Fruit fly (Drosophila melanogaster) whole organism, embryonic: Measurements from ENCODE around the gene bsf.

Source experiments
- Adf1 ChIP-seq: fragments of 200-800 bp; sonication (Bioruptor generic); IDR thresholded peaks from 2 replicates; pipeline ENCODE4 v1.3.6; 2022; ENCODE audit warnings: missing biosample characterization, missing genetic modification characterization
- Aef1 ChIP-seq: fragments of 200-800 bp; sonication (Bioruptor generic); IDR thresholded peaks from 3 replicates; pipeline ENCODE4 v1.3.6; 2022; ENCODE audit warnings: missing biosample characterization, missing genetic modification characterization
- B-H1 ChIP-seq: fragments of 200-800 bp; sonication (Bioruptor generic); IDR thresholded peaks from 3 replicates; pipeline ENCODE4 v1.3.6; 2022; ENCODE audit warnings: missing biosample characterization, missing genetic modification characterization
- CG10431 ChIP-seq: fragments of 200-800 bp; sonication (Bioruptor generic); optimal IDR thresholded peaks from 3 replicates; lab custom pipeline; 2018; ENCODE audit warnings: missing biosample characterization, mild to moderate bottlenecking, missing genetic modification characterization
- CG15601 ChIP-seq: fragments of 200-800 bp; sonication (Bioruptor generic); optimal IDR thresholded peaks from 3 replicates; lab custom pipeline; 2019; ENCODE audit warnings: missing biosample characterization, mild to moderate bottlenecking, missing genetic modification characterization, moderate library complexity
- CG15696 ChIP-seq: fragments of 200-800 bp; sonication (Bioruptor generic); optimal IDR thresholded peaks from 2 replicates; lab custom pipeline; 2019; ENCODE audit warnings: missing biosample characterization, mild to moderate bottlenecking, missing genetic modification characterization, moderate library complexity
- CG1603 ChIP-seq: fragments of 200-800 bp; sonication (Bioruptor generic); optimal IDR thresholded peaks from 2 replicates; lab custom pipeline; 2019; ENCODE audit warnings: missing biosample characterization, mild to moderate bottlenecking, missing genetic modification characterization, moderate library complexity
- CG17612 ChIP-seq: fragments of 200-800 bp; sonication (Bioruptor generic); IDR thresholded peaks from 2 replicates; pipeline ENCODE4 v1.3.6; 2022; ENCODE audit warnings: missing biosample characterization, missing genetic modification characterization
- CG17912 ChIP-seq: fragments of 200-800 bp; sonication (Bioruptor generic); optimal IDR thresholded peaks from 2 replicates; lab custom pipeline; 2018; ENCODE audit warnings: missing biosample characterization, mild to moderate bottlenecking, missing genetic modification characterization
- CG2889 ChIP-seq: fragments of 200-800 bp; sonication (Bioruptor generic); IDR thresholded peaks from 3 replicates; pipeline ENCODE4 v1.3.6; 2022; ENCODE audit warnings: missing biosample characterization, missing genetic modification characterization
- CG31224 ChIP-seq: fragments of 200-800 bp; sonication (Bioruptor generic); IDR thresholded peaks from 2 replicates; pipeline ENCODE4 v1.3.6; 2022; ENCODE audit warnings: missing biosample characterization, missing genetic modification characterization
- CG4404 ChIP-seq: fragments of 200-800 bp; sonication (Bioruptor generic); IDR thresholded peaks from 2 replicates; pipeline ENCODE4 v1.3.6; 2022; ENCODE audit warnings: missing biosample characterization, missing genetic modification characterization
- CG4617 ChIP-seq: fragments of 200-800 bp; sonication (Bioruptor generic); optimal IDR thresholded peaks from 3 replicates; lab custom pipeline; 2016; ENCODE audit warnings: missing biosample characterization, missing genetic modification characterization, borderline replicate concordance
- CG6683 ChIP-seq: fragments of 200-800 bp; sonication (Bioruptor generic); optimal IDR thresholded peaks from 2 replicates; lab custom pipeline; 2017; ENCODE audit warnings: missing biosample characterization, mild to moderate bottlenecking, missing genetic modification characterization, missing genetic modification reagents
- CG6791 ChIP-seq: fragments of 200-800 bp; sonication (Bioruptor generic); IDR thresholded peaks from 3 replicates; pipeline ENCODE4 v1.3.6; 2022; ENCODE audit warnings: missing biosample characterization, missing genetic modification characterization; ENCODE audit not compliant: partially characterized antibody
- CG7745 ChIP-seq: fragments of 200-800 bp; sonication (Bioruptor generic); optimal IDR thresholded peaks from 2 replicates; lab custom pipeline; 2018; ENCODE audit warnings: missing biosample characterization, mild to moderate bottlenecking, missing genetic modification characterization, moderate library complexity
- CG7839 ChIP-seq: fragments of 200-800 bp; sonication (Bioruptor generic); optimal IDR thresholded peaks from 3 replicates; lab custom pipeline; 2018; ENCODE audit warnings: missing biosample characterization, mild to moderate bottlenecking, missing genetic modification characterization, moderate library complexity
- CG9876 ChIP-seq: fragments of 200-800 bp; sonication (Bioruptor generic); optimal IDR thresholded peaks from 2 replicates; lab custom pipeline; 2016; ENCODE audit warnings: missing biosample characterization, missing genetic modification characterization
- CG9932 ChIP-seq: fragments of 200-800 bp; sonication (Bioruptor generic); IDR thresholded peaks from 2 replicates; pipeline ENCODE4 v1.3.6; 2022; ENCODE audit warnings: missing biosample characterization, missing genetic modification characterization
- D ChIP-seq, 2 experiments: fragments of 200-800 bp in 1 of 2; fragments of >200 bp in 1 of 2; sonication (Bioruptor generic) in 1 of 2; optimal IDR thresholded peaks; 2 replicates in 1 of 2; 3 replicates in 1 of 2; lab custom pipeline; 2017; ENCODE audit warnings: mild to moderate bottlenecking in 1 of 2, missing biosample characterization in 1 of 2, missing genetic modification characterization in 1 of 2, missing genetic modification reagents in 1 of 2
- D19A ChIP-seq: fragments of 200-800 bp; optimal IDR thresholded peaks from 3 replicates; lab custom pipeline; 2019; ENCODE audit warnings: missing biosample characterization, mild to moderate bottlenecking, missing genetic modification characterization, moderate library complexity
- Doc2 ChIP-seq: fragments of 200-800 bp; sonication (Bioruptor generic); IDR thresholded peaks from 2 replicates; pipeline ENCODE4 v1.3.6; 2022; ENCODE audit warnings: missing biosample characterization, missing genetic modification characterization
- ERR ChIP-seq: fragments of 200-800 bp; sonication (Bioruptor generic); optimal IDR thresholded peaks from 2 replicates; lab custom pipeline; 2016; ENCODE audit warnings: missing biosample characterization, missing genetic modification characterization
- MTF-1 ChIP-seq: fragments of 200-800 bp; sonication (Bioruptor generic); optimal IDR thresholded peaks from 2 replicates; lab custom pipeline; 2018; ENCODE audit warnings: missing biosample characterization, mild to moderate bottlenecking, missing genetic modification characterization, borderline replicate concordance
- NK7.1 ChIP-seq: fragments of 200-800 bp; sonication (Bioruptor generic); optimal IDR thresholded peaks from 3 replicates; lab custom pipeline; 2016; ENCODE audit warnings: missing biosample characterization, missing genetic modification characterization
- Pdp1 ChIP-seq, 2 experiments: fragments of 200-800 bp; sonication (Bioruptor generic); optimal IDR thresholded peaks; 3 replicates each; lab custom pipeline; 2016; ENCODE audit warnings: missing biosample characterization in 2 of 2, missing genetic modification characterization in 2 of 2, mild to moderate bottlenecking in 1 of 2, moderate library complexity in 1 of 2
- Side ChIP-seq: fragments of 200-800 bp; sonication (Bioruptor generic); optimal IDR thresholded peaks from 2 replicates; lab custom pipeline; 2016; ENCODE audit warnings: missing biosample characterization, missing genetic modification characterization
- Usf ChIP-seq: fragments of 200-800 bp; sonication (Bioruptor generic); optimal IDR thresholded peaks from 2 replicates; lab custom pipeline; 2017; ENCODE audit warnings: missing genotype, missing biosample characterization, missing genetic modification characterization
- Xrp1 ChIP-seq: fragments of 200-800 bp; sonication (Bioruptor generic); IDR thresholded peaks from 2 replicates; pipeline ENCODE4 v1.3.6; 2022; ENCODE audit warnings: missing biosample characterization, missing genetic modification characterization
- ac ChIP-seq: fragments of 200-800 bp; sonication (Bioruptor generic); optimal IDR thresholded peaks from 3 replicates; lab custom pipeline; 2017; ENCODE audit warnings: missing biosample characterization, mild to moderate bottlenecking, missing genetic modification characterization
- cas ChIP-seq: fragments of 200-800 bp; sonication (Bioruptor generic); IDR thresholded peaks from 2 replicates; pipeline ENCODE4 v1.3.6; 2022; ENCODE audit warnings: missing biosample characterization, missing genetic modification characterization
- cg ChIP-seq: fragments of 200-800 bp; sonication (Bioruptor generic); optimal IDR thresholded peaks from 3 replicates; lab custom pipeline; 2019; ENCODE audit warnings: missing biosample characterization, mild to moderate bottlenecking, missing genetic modification characterization, moderate library complexity
- dm ChIP-seq: fragments of 200-800 bp; sonication (Bioruptor generic); optimal IDR thresholded peaks from 3 replicates; lab custom pipeline; 2016; ENCODE audit warnings: missing biosample characterization, missing genetic modification characterization
- en ChIP-seq: fragments of 200-800 bp; sonication (Bioruptor generic); optimal IDR thresholded peaks from 2 replicates; lab custom pipeline; 2016; ENCODE audit warnings: missing biosample characterization, missing genetic modification characterization
- eyg ChIP-seq: fragments of 200-800 bp; sonication (Bioruptor generic); optimal IDR thresholded peaks from 3 replicates; lab custom pipeline; 2016; ENCODE audit warnings: missing biosample characterization, missing genetic modification characterization
- ham ChIP-seq: fragments of 200-800 bp; sonication (Bioruptor generic); IDR thresholded peaks from 2 replicates; pipeline ENCODE4 v1.3.6; 2022; ENCODE audit warnings: missing biosample characterization, missing genetic modification characterization
- luna ChIP-seq: fragments of 200-800 bp; sonication (Bioruptor generic); optimal IDR thresholded peaks from 2 replicates; lab custom pipeline; 2016; ENCODE audit warnings: missing biosample characterization, missing genetic modification characterization
- peb ChIP-seq: fragments of 200-800 bp; sonication (Bioruptor generic); IDR thresholded peaks from 2 replicates; pipeline ENCODE4 v1.3.6; 2022; ENCODE audit warnings: missing biosample characterization, missing genetic modification characterization
- sc ChIP-seq, 3 experiments: fragments of >200 bp in 2 of 3; fragments of 200-800 bp in 1 of 3; sonication (Bioruptor generic) in 1 of 3; optimal IDR thresholded peaks; 2 replicates in 2 of 3; 3 replicates in 1 of 3; lab custom pipeline; 2017; ENCODE audit warnings: mild to moderate bottlenecking in 1 of 3, missing biosample characterization in 1 of 3, missing genetic modification characterization in 1 of 3, missing genetic modification reagents in 1 of 3
- schlank ChIP-seq: fragments of 200-800 bp; sonication (Bioruptor generic); optimal IDR thresholded peaks from 2 replicates; lab custom pipeline; 2018; ENCODE audit warnings: missing biosample characterization, mild to moderate bottlenecking, missing genetic modification characterization
- slbo ChIP-seq: fragments of 200-800 bp; sonication (Bioruptor generic); IDR thresholded peaks from 2 replicates; pipeline ENCODE4 v1.3.6; 2022; ENCODE audit warnings: missing biosample characterization, missing genetic modification characterization
- sna ChIP-seq: fragments of 200-800 bp; sonication (Bioruptor generic); IDR thresholded peaks from 2 replicates; pipeline ENCODE4 v1.3.6; 2022; ENCODE audit warnings: missing biosample characterization, missing genetic modification characterization; ENCODE audit not compliant: partially characterized antibody
- sob ChIP-seq: fragments of 200-800 bp; sonication (Bioruptor generic); IDR thresholded peaks from 2 replicates; pipeline ENCODE4 v1.3.6; 2022; ENCODE audit warnings: missing biosample characterization, missing genetic modification characterization
- stc ChIP-seq: fragments of 200-800 bp; sonication (Bioruptor generic); IDR thresholded peaks from 2 replicates; pipeline ENCODE4 v1.3.6; 2022; ENCODE audit warnings: missing biosample characterization, missing genetic modification characterization
- sug ChIP-seq: fragments of 200-800 bp; optimal IDR thresholded peaks from 2 replicates; lab custom pipeline; 2019; ENCODE audit warnings: missing biosample characterization, mild to moderate bottlenecking, missing genetic modification characterization, moderate library complexity
- toy ChIP-seq: fragments of 200-800 bp; sonication (Bioruptor generic); IDR thresholded peaks from 2 replicates; pipeline ENCODE4 v1.3.6; 2022; ENCODE audit warnings: missing biosample characterization, missing genetic modification characterization
- tx ChIP-seq: fragments of 200-800 bp; sonication (Bioruptor generic); optimal IDR thresholded peaks from 2 replicates; lab custom pipeline; 2016; ENCODE audit warnings: missing biosample characterization, missing genetic modification characterization
- unpg ChIP-seq: fragments of 200-800 bp; sonication (Bioruptor generic); optimal IDR thresholded peaks from 3 replicates; lab custom pipeline; 2018; ENCODE audit warnings: missing biosample characterization, mild to moderate bottlenecking, missing genetic modification characterization, moderate library complexity
- zen ChIP-seq: fragments of 200-800 bp; sonication (Bioruptor generic); optimal IDR thresholded peaks from 3 replicates; lab custom pipeline; 2018; ENCODE audit warnings: missing biosample characterization, mild to moderate bottlenecking, missing genetic modification characterization, moderate library complexity
- zfh2 ChIP-seq: fragments of 200-800 bp; sonication (Bioruptor generic); optimal IDR thresholded peaks from 2 replicates; lab custom pipeline; 2016; ENCODE audit warnings: missing biosample characterization, missing genetic modification characterization

Gene bsf

DNA sequence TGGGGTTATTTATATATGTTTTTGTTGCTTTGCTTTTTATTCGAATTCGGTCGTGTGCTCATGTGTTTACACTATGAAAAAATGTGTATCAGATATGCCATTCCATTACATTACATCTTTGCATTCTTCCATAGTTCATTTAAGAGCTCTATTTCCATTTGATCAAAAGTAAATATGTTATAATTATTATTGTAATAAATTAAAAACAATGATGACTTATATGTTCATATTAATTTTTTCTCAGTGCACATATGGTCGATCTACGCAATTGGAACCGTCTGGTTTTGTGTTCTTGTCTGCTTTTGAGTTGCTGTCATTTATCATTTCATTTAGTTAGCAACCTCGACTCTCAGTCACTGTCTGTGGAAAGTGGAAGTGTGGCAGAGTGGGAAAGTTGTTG is 23.1 kb upstream of the bsf start (continued):
- TF ChIP-seq Aef1 (GFP tag; lab: Robert Waterston, UW) (peak; percentile 80; the same call in 1 of the 3 replicates), zfh2 (GFP tag; lab: Kevin White, UChicago) (no peak), CG6683 (GFP tag; lab: Kevin White, UChicago) (no peak), CG7745 (tag; lab: Kevin White, UChicago) (peak; percentile 59), ERR (no peak), CG6791 (no peak), ac (GFP tag; lab: Kevin White, UChicago) (peak; percentile 60), cg (GFP tag; lab: Kevin White, UChicago) (peak; percentile 36), CG17612 (GFP tag; lab: Robert Waterston, UW) (peak; percentile 60; the same call in 1 of the 2 replicates), schlank (tag; lab: Kevin White, UChicago) (peak; percentile 10), cas (GFP tag; lab: Robert Waterston, UW) (0 out of 2 replicates have a peak, but pooled peaks have one; percentile 47), CG31224 (peak; percentile 82), Side (GFP tag; lab: Kevin White, UChicago) (peak; percentile 19), ham (GFP tag; lab: Robert Waterston, UW) (no peak), Doc2 (GFP tag; lab: Robert Waterston, UW) (no peak), Xrp1 (peak; percentile 98), CG17912 (GFP tag; lab: Kevin White, UChicago) (no peak), Adf1 (GFP tag; lab: Robert Waterston, UW) (0 out of 2 replicates have a peak, but pooled peaks have one; percentile 24), peb (GFP tag; lab: Robert Waterston, UW) (peak; percentile 86), tx (GFP tag; lab: Kevin White, UChicago) (peak; percentile 33), stc (GFP tag; lab: Robert Waterston, UW) (peak; percentile 86; the same call in 1 of the 2 replicates), Pdp1 (GFP tag; optimal IDR thresholded peaks at IDR 0.05; lab: Kevin White, UChicago) (peak in 1 of 2 experiments; percentile 46), CG2889 (GFP tag; lab: Robert Waterston, UW) (no peak), CG4617 (GFP tag; lab: Kevin White, UChicago) (peak; percentile 59), D19A (tag; lab: Kevin White, UChicago) (peak; percentile 95), Usf (peak; percentile 64), eyg (GFP tag; lab: Kevin White, UChicago) (no peak), CG1603 (tag; lab: Kevin White, UChicago) (peak; percentile 65), slbo (peak; percentile 89), CG15696 (tag; lab: Kevin White, UChicago) (peak; percentile 90), luna (no peak), sug (tag; lab: Kevin White, UChicago) (no peak), CG4404 (peak; percentile 84), en (GFP tag; lab: Kevin White, UChicago) (no peak), unpg (GFP tag; lab: Kevin White, UChicago) (peak; percentile 95), zen (tag; lab: Kevin White, UChicago) (peak; percentile 87), CG10431 (GFP tag; lab: Kevin White, UChicago) (peak; percentile 88), CG15601 (tag; lab: Kevin White, UChicago) (peak; percentile 96), sc (optimal IDR thresholded peaks at IDR 0.05; lab: Kevin White, UChicago) (no peak), sc (GFP tag; optimal IDR thresholded peaks at IDR 0.05; lab: Kevin White, UChicago) (peak; percentile 88), dm (GFP tag; lab: Kevin White, UChicago) (peak; percentile 5), sob (GFP tag; lab: Robert Waterston, UW) (no peak; the same call in 1 of the 2 replicates), CG7839 (tag; lab: Kevin White, UChicago) (peak; percentile 96), B-H1 (peak; percentile 87), sna (GFP tag; lab: Robert Waterston, UW) (no peak), CG9876 (GFP tag; lab: Kevin White, UChicago) (no peak), toy (GFP tag; lab: Robert Waterston, UW) (peak; percentile 68), NK7.1 (no peak), CG9932 (GFP tag; lab: Robert Waterston, UW) (peak; percentile 76), D (optimal IDR thresholded peaks at IDR 0.05; lab: Kevin White, UChicago) (no peak), D (GFP tag; optimal IDR thresholded peaks at IDR 0.05; lab: Kevin White, UChicago) (peak; percentile 89), MTF-1 (GFP tag; lab: Kevin White, UChicago) (peak; percentile 71)
